Worm (Caenorhabditis elegans): ENCODE measurements around the gene C05D11.8.

The C05D11.8 gene

ce11 chrIII:6442305-6443125, 15.4 kb upstream of the C05D11.8 start, which contains the start of gene mel-32 (continued):
- TF ChIP-seq him-1 (tag; optimal IDR thresholded peaks at IDR 0.05) = peak; percentile 55
- no peak for TF ChIP-seq madf-10 (tag; optimal IDR thresholded peaks at IDR 0.05)
- no peak for TF ChIP-seq Y56A3A.18 (GFP tag; IDR thresholded peaks at IDR 0.05)
- no peak for TF ChIP-seq hlh-26 (GFP tag; conservative IDR thresholded peaks at IDR 0.05)
- peak; percentile 12 for TF ChIP-seq hrde-1 (tag; optimal IDR thresholded peaks at IDR 0.05; ENCODE audit: borderline replicate concordance)
- peak; percentile 65; the same call in 1 of the 2 replicates for TF ChIP-seq C17E4.6 (GFP tag; IDR thresholded peaks at IDR 0.05)
- no peak for TF ChIP-seq cebp-1 (GFP tag; IDR thresholded peaks at IDR 0.05)
- no peak for TF ChIP-seq cebp-1 (tag; optimal IDR thresholded peaks at IDR 0.05)
- no peak for TF ChIP-seq ceh-100 (GFP tag; IDR thresholded peaks at IDR 0.05)
- no peak for TF ChIP-seq chd-7 (tag; optimal IDR thresholded peaks at IDR 0.05)
- TF ChIP-seq Y95B8A.8 (GFP tag; IDR thresholded peaks at IDR 0.05) = 0 out of 2 replicates have a peak, but pooled peaks have one; percentile 72
- no peak for TF ChIP-seq nhr-120 (GFP tag; IDR thresholded peaks at IDR 0.05)
- no peak for TF ChIP-seq nhr-90 (tag; optimal IDR thresholded peaks at IDR 0.05)
- peak; percentile 67; the same call in 1 of the 2 replicates for TF ChIP-seq lin-26 (GFP tag; IDR thresholded peaks at IDR 0.05)
- TF ChIP-seq sdz-38 (tag; optimal IDR thresholded peaks at IDR 0.05) = no peak
- no peak for TF ChIP-seq nhr-179 (tag; optimal IDR thresholded peaks at IDR 0.05)
- no peak for TF ChIP-seq egrh-3 (GFP tag; IDR thresholded peaks at IDR 0.05)
- no peak for TF ChIP-seq nhr-27 (tag; optimal IDR thresholded peaks at IDR 0.05)
- TF ChIP-seq Y67H2A.10 (GFP tag; conservative IDR thresholded peaks at IDR 0.05) = 0 out of 2 replicates have a peak, but pooled peaks have one; percentile 36
- TF ChIP-seq F49E8.2 (tag; optimal IDR thresholded peaks at IDR 0.05; ENCODE audit: insufficient read depth) = no peak
- no peak for TF ChIP-seq F10E7.11 (tag; optimal IDR thresholded peaks at IDR 0.05)
- no peak for TF ChIP-seq K12H6.12 (tag; optimal IDR thresholded peaks at IDR 0.05)
- TF ChIP-seq bed-2 (GFP tag; IDR thresholded peaks at IDR 0.05) = no peak
- TF ChIP-seq F55B11.4 (tag; optimal IDR thresholded peaks at IDR 0.05; ENCODE audit: borderline replicate concordance, insufficient read depth) = no peak
- no peak for TF ChIP-seq nfya-2 (GFP tag; IDR thresholded peaks at IDR 0.05)
- no peak for TF ChIP-seq ztf-26 (tag; optimal IDR thresholded peaks at IDR 0.05)
- no peak for TF ChIP-seq athp-1 (tag; optimal IDR thresholded peaks at IDR 0.05)
- no peak for TF ChIP-seq die-1 (tag; optimal IDR thresholded peaks at IDR 0.05)
- TF ChIP-seq rec-8 (tag; optimal IDR thresholded peaks at IDR 0.05) = no peak
- no peak for TF ChIP-seq K11D2.4 (GFP tag; IDR thresholded peaks at IDR 0.05)
- no peak for TF ChIP-seq rcor-1 (GFP tag; IDR thresholded peaks at IDR 0.05)
- peak; percentile 88 for TF ChIP-seq madf-8 (GFP tag; conservative IDR thresholded peaks at IDR 0.05)
- no peak for TF ChIP-seq unc-62 (GFP tag; optimal IDR thresholded peaks at IDR 0.05)
- peak; percentile 48 for TF ChIP-seq unc-130 (GFP tag; optimal IDR thresholded peaks at IDR 0.05)
- TF ChIP-seq ekl-4 (GFP tag; IDR thresholded peaks at IDR 0.05) = peak; percentile 79
- no peak for TF ChIP-seq tbx-9 (tag; optimal IDR thresholded peaks at IDR 0.05; ENCODE audit: borderline replicate concordance)
- TF ChIP-seq ceh-27 (GFP tag; optimal IDR thresholded peaks at IDR 0.05) = no peak
- TF ChIP-seq ZK185.1 (tag; optimal IDR thresholded peaks at IDR 0.05; ENCODE audit: poor library complexity, severe bottlenecking) = peak; percentile 64
- TF ChIP-seq tbp1 (GFP tag; optimal IDR thresholded peaks at IDR 0.05) = peak; percentile 24
- TF ChIP-seq ztf-6 (GFP tag; IDR thresholded peaks at IDR 0.05) = no peak
- TF ChIP-seq zim-3 (tag; optimal IDR thresholded peaks at IDR 0.05) = peak; percentile 55
- 0 out of 2 replicates have a peak, but pooled peaks have one; percentile 45 for TF ChIP-seq attf-3 (GFP tag; conservative IDR thresholded peaks at IDR 0.05)
- TF ChIP-seq mel-28 (tag; optimal IDR thresholded peaks at IDR 0.05; ENCODE audit: borderline replicate concordance) = no peak
- no peak for TF ChIP-seq let-526 (GFP tag; IDR thresholded peaks at IDR 0.05)
- TF ChIP-seq ccch-3 (GFP tag; optimal IDR thresholded peaks at IDR 0.05) = no peak
- peak; percentile 76 for TF ChIP-seq F33H1.4 (GFP tag; IDR thresholded peaks at IDR 0.05)
